Worm (Caenorhabditis elegans) whole organism, L3 larva: ENCODE results near the gene dhc-4.
A peak's percentile ranks its signal among the peaks of the same experiment; 100 is the strongest.

Source experiments
- R02D3.7 ChIP-seq: fragments of 150-350 bp; optimal IDR thresholded peaks from 2 replicates; lab custom pipeline; 2014; ENCODE audit warnings: missing biosample characterization, missing genetic modification characterization
- aly-2 ChIP-seq: fragments of 150-350 bp; optimal IDR thresholded peaks from 2 replicates; lab custom pipeline; 2014; ENCODE audit warnings: missing biosample characterization, missing genetic modification characterization
- ama-1 ChIP-seq: fragments of 150-350 bp; optimal IDR thresholded peaks from 2 replicates; lab custom pipeline; 2018
- ceh-28 ChIP-seq: fragments of 150-350 bp; optimal IDR thresholded peaks from 2 replicates; lab custom pipeline; 2014; ENCODE audit warnings: missing biosample characterization, missing genetic modification reagents, missing genetic modification characterization
- ceh-82 ChIP-seq: fragments of 150-350 bp; optimal IDR thresholded peaks from 2 replicates; lab custom pipeline; 2014; ENCODE audit warnings: missing biosample characterization, missing genetic modification characterization
- ceh-9 ChIP-seq: sonication (generic microtip); optimal IDR thresholded peaks from 2 replicates; lab custom pipeline; 2018; ENCODE audit warnings: missing biosample characterization, missing genetic modification characterization
- daf-12 ChIP-seq: fragments of 150-350 bp; optimal IDR thresholded peaks from 2 replicates; lab custom pipeline; 2014; ENCODE audit warnings: missing biosample characterization, missing genetic modification reagents, missing genetic modification characterization
- egl-27 ChIP-seq: sonication (generic microtip); optimal IDR thresholded peaks from 4 replicates; lab custom pipeline; 2017; ENCODE audit warnings: missing biosample characterization, missing genetic modification reagents, missing genetic modification characterization
- egl-5 ChIP-seq: fragments of 150-350 bp; optimal IDR thresholded peaks from 2 replicates; lab custom pipeline; 2017; ENCODE audit warnings: missing biosample characterization, missing genetic modification reagents, missing genetic modification characterization, inconsistent platforms
- elt-1 ChIP-seq: fragments of 150-350 bp; optimal IDR thresholded peaks from 2 replicates; lab custom pipeline; 2014; ENCODE audit warnings: missing biosample characterization, missing genetic modification characterization
- elt-2 ChIP-seq: sonication (generic microtip); optimal IDR thresholded peaks from 2 replicates; lab custom pipeline; 2016; ENCODE audit warnings: missing genetic modification reagents, mild to moderate bottlenecking, missing genetic modification characterization, missing compliant biosample characterization
- elt-3 ChIP-seq, 3 experiments: fragments of 150-350 bp in 1 of 3; sonication (generic microtip) in 2 of 3; optimal IDR thresholded peaks; 2 replicates in 2 of 3; 4 replicates in 1 of 3; lab custom pipeline; 2014 to 2017; ENCODE audit warnings: missing biosample characterization in 3 of 3, missing genetic modification characterization in 3 of 3
- fkh-10 ChIP-seq: sonication (generic microtip); optimal IDR thresholded peaks from 2 replicates; lab custom pipeline; 2017; ENCODE audit warnings: missing biosample characterization, missing genetic modification reagents, missing genetic modification characterization
- fkh-2 ChIP-seq: fragments of 150-350 bp; optimal IDR thresholded peaks from 2 replicates; lab custom pipeline; 2014; ENCODE audit warnings: missing biosample characterization, missing genetic modification reagents, missing genetic modification characterization
- fos-1 ChIP-seq: fragments of 150-350 bp; optimal IDR thresholded peaks from 2 replicates; lab custom pipeline; 2014; ENCODE audit warnings: missing biosample characterization, missing genetic modification characterization
- jun-1 ChIP-seq: fragments of 150-350 bp; optimal IDR thresholded peaks from 2 replicates; lab custom pipeline; 2014; ENCODE audit warnings: missing biosample characterization, missing genetic modification reagents, missing genetic modification characterization
- lin-15B ChIP-seq: fragments of 150-350 bp; optimal IDR thresholded peaks from 2 replicates; lab custom pipeline; 2014; ENCODE audit warnings: missing biosample characterization, missing genetic modification characterization
- lin-39 ChIP-seq: fragments of 150-350 bp; optimal IDR thresholded peaks from 2 replicates; lab custom pipeline; 2018; ENCODE audit warnings: missing biosample characterization, missing genetic modification reagents, missing genetic modification characterization
- mml-1 ChIP-seq: fragments of 150-350 bp; sonication (generic microtip); optimal IDR thresholded peaks from 3 replicates; lab custom pipeline; 2014; ENCODE audit warnings: missing biosample characterization, missing genetic modification characterization
- nfya-1 ChIP-seq: sonication (generic microtip); optimal IDR thresholded peaks from 2 replicates; lab custom pipeline; 2017; ENCODE audit warnings: missing genetic modification characterization, mild to moderate bottlenecking, missing compliant biosample characterization, antibody characterized with exemption, moderate library complexity; ENCODE audit not compliant: insufficient read depth
- nhr-12 ChIP-seq: fragments of 150-350 bp; optimal IDR thresholded peaks from 2 replicates; lab custom pipeline; 2014; ENCODE audit warnings: missing biosample characterization, missing genetic modification characterization
- nhr-23 ChIP-seq: fragments of 150-350 bp; optimal IDR thresholded peaks from 2 replicates; lab custom pipeline; 2014; ENCODE audit warnings: missing biosample characterization, missing genetic modification reagents, missing genetic modification characterization
- nhr-237 ChIP-seq: fragments of 150-350 bp; optimal IDR thresholded peaks from 2 replicates; lab custom pipeline; 2014; ENCODE audit warnings: missing biosample characterization, missing genetic modification characterization
- nhr-28 ChIP-seq: fragments of 150-350 bp; optimal IDR thresholded peaks from 2 replicates; lab custom pipeline; 2014; ENCODE audit warnings: missing biosample characterization, missing genetic modification characterization
- nhr-43 ChIP-seq: sonication (generic microtip); optimal IDR thresholded peaks from 2 replicates; lab custom pipeline; 2016; ENCODE audit warnings: mild to moderate bottlenecking, missing genetic modification characterization, missing compliant biosample characterization; ENCODE audit not compliant: poor library complexity, severe bottlenecking
- nhr-76 ChIP-seq: fragments of 150-350 bp; sonication (generic microtip); optimal IDR thresholded peaks from 5 replicates; lab custom pipeline; 2014; ENCODE audit warnings: missing biosample characterization, missing genetic modification characterization
- nhr-77 ChIP-seq: fragments of 150-350 bp; optimal IDR thresholded peaks from 2 replicates; lab custom pipeline; 2014; ENCODE audit warnings: missing biosample characterization, missing genetic modification characterization
- pha-4 ChIP-seq: fragments of 150-350 bp; optimal IDR thresholded peaks from 2 replicates; lab custom pipeline; 2014; ENCODE audit warnings: missing biosample characterization, missing genetic modification reagents, missing genetic modification characterization
- skn-1 ChIP-seq: fragments of 150-350 bp; optimal IDR thresholded peaks from 2 replicates; lab custom pipeline; 2014; ENCODE audit warnings: missing biosample characterization, missing genetic modification characterization
- snpc-4 ChIP-seq: fragments of 150-350 bp; optimal IDR thresholded peaks from 2 replicates; lab custom pipeline; 2014; ENCODE audit warnings: missing biosample characterization, missing genetic modification characterization
- tbx-2 ChIP-seq: sonication (generic microtip); optimal IDR thresholded peaks from 2 replicates; lab custom pipeline; 2016; ENCODE audit warnings: mild to moderate bottlenecking, missing genetic modification characterization, missing compliant biosample characterization
- unc-39 ChIP-seq: sonication (generic microtip); optimal IDR thresholded peaks from 4 replicates; lab custom pipeline; 2017; ENCODE audit warnings: missing biosample characterization, missing genetic modification characterization
- unc-62 ChIP-seq: fragments of 150-350 bp; sonication (generic microtip); optimal IDR thresholded peaks from 4 replicates; lab custom pipeline; 2014; ENCODE audit warnings: missing biosample characterization, missing genetic modification reagents, missing genetic modification characterization
- zag-1 ChIP-seq: fragments of 150-350 bp; optimal IDR thresholded peaks from 2 replicates; lab custom pipeline; 2014; ENCODE audit warnings: missing biosample characterization, missing genetic modification characterization
- ztf-4 ChIP-seq: fragments of 150-350 bp; optimal IDR thresholded peaks from 2 replicates; lab custom pipeline; 2014; ENCODE audit warnings: missing biosample characterization, missing genetic modification characterization

Gene dhc-4

DNA sequence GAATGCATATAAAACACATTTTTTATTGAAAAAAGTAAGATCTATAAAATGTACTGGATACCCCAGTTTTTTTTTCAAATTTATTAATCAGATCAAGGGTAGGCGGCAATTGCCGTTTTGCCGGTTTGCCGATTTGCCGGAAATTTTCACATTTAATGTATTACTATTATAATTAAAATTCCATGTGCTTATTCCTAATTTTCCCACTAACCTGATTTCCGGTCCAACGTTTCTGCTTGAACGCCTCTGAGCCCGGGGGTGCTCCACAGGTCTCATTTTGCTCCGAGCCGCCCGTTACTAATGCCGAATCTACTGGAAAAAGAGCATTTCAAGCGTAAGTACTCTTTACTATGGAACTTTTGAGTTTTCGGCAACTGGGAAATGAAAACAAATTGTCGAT is at the start of gene dhc-4:
dhc-4 (plus strand) TSS at position 301 of the 400 bp plus-strand sequence.
- TF ChIP-seq unc-62 (GFP tag; lab: Kevin White, UChicago) (no peak), tbx-2 (tag; lab: Kevin White, UChicago) (no peak), elt-3 (tag; optimal IDR thresholded peaks at IDR 0.05; lab: Kevin White, UChicago) (no peak), snpc-4 (no peak), nhr-76 (tag; lab: Kevin White, UChicago) (no peak), ceh-28 (tag; lab: Kevin White, UChicago) (no peak), nhr-237 (tag; lab: Kevin White, UChicago) (no peak)
- TF ChIP-seq, all 47 proteins: peak for 0

DNA sequence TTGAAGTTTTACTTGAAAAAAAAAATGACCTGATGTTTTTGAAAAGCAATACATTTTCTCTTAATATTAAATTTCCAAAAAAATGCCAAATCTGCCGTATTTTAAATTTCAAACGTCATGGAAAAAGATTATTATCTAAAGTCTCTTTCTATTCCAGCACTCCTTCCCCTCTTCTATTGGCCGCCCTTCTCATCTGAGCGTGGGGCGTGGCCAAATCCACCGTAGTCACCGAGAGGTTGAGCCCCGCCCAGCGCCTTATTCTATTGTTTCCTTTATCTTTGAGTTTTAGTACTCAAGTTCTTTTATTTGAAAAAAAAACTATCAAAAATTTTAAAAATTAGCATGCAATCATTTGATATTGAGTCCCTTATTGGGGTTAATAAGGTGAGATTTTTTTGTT is 49.7 kb upstream of the dhc-4 start, which contains the start of gene vab-7:
vab-7 (plus strand) TSS at position 301 of the 400 bp plus-strand sequence.
- TF ChIP-seq nfya-1 (tag; lab: Kevin White, UChicago) (peak; percentile 62), elt-3 (tag; optimal IDR thresholded peaks at IDR 0.05; lab: Kevin White, UChicago) (no peak), ama-1 (no peak)

DNA sequence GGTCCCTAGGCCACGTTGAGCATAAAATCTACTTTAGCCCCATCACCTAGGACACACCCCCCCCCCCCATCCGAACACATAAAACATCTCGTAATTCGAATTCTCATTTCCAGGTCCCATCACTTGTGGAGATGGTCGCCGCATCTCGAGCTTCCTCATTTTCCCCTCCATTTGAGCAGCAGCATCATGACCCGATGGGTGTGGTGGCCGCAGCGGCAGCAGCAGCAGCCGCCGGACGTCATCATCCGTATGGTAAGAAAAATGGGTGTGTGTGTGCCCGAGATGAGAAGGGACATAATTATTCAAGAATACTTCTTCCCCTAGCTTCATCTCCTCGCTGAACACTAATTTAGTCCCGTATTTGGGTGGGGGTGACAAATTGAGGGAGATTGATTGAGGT is 48.3 kb upstream of the dhc-4 start:
- TF ChIP-seq ceh-82 (tag; lab: Kevin White, UChicago) (no peak), fos-1 (no peak), skn-1 (tag; lab: Kevin White, UChicago) (no peak), unc-39 (no peak), jun-1 (tag; lab: Kevin White, UChicago) (no peak), R02D3.7 (tag; lab: Kevin White, UChicago) (no peak), ceh-9 (tag; lab: Kevin White, UChicago) (no peak), pha-4 (no peak), nhr-77 (tag; lab: Kevin White, UChicago) (no peak), nhr-23 (tag; lab: Kevin White, UChicago) (no peak), elt-2 (tag; lab: Kevin White, UChicago) (no peak)

DNA sequence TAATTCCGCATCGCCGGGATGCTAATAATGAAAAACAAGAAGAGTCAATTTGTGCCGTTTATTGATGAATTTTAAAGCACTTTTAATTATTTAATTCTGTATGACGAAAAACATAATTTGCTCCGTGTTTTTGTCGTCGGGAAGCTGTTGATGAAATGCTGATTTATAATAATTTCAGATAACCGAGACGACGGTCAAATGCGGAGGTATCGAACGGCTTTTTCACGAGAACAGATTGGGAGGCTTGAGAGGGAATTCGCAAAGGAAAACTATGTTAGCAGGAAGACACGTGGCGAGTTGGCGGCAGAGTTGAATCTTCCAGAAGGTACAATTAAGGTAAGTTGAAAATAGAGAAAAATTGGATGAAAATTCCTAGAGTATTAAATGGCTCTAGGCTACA is 46.2 kb upstream of the dhc-4 start:
- no peak for TF ChIP-seq tbx-2 (tag; lab: Kevin White, UChicago)
- TF ChIP-seq fos-1 = no peak
- TF ChIP-seq nhr-12 = no peak
- no peak for TF ChIP-seq nhr-28 (tag; lab: Kevin White, UChicago)
- no peak for TF ChIP-seq nhr-23 (tag; lab: Kevin White, UChicago)
- no peak for TF ChIP-seq zag-1 (tag; lab: Kevin White, UChicago)
- no peak for TF ChIP-seq daf-12 (tag; lab: Kevin White, UChicago)
- TF ChIP-seq ceh-9 (tag; lab: Kevin White, UChicago) = no peak
- no peak for TF ChIP-seq elt-1
- no peak for TF ChIP-seq egl-27 (tag; lab: Kevin White, UChicago)

DNA sequence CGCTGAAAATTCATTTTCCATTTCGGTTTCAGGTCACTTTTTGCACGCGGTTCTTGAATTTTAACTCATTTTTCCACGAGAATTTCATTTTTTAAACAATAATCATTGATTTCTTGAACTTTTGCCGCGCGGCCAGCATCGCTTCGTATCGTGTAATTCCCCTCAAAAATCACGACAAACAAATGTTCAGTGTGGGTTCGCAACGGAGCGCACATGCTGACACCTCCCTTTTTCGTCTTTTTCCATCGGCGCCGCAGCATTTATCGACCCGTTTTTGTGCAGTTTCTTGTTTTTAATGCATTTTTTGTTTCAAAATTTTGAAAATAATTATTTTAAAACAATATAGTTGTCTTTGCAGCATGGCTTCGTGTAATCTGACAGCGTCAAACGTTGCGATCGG is 38.9 kb upstream of the dhc-4 start, which contains the start of gene M142.5:
M142.5 (plus strand) TSS at position 352 of the 400 bp plus-strand sequence.
- no peak for TF ChIP-seq jun-1 (tag; lab: Kevin White, UChicago)
- no peak for TF ChIP-seq snpc-4
- TF ChIP-seq nfya-1 (tag; lab: Kevin White, UChicago) = peak; percentile 18
- no peak for TF ChIP-seq skn-1 (tag; lab: Kevin White, UChicago)
- peak; percentile 73 for TF ChIP-seq lin-15B (tag; lab: Kevin White, UChicago)
- no peak for TF ChIP-seq elt-1
- no peak for TF ChIP-seq R02D3.7 (tag; lab: Kevin White, UChicago)
- TF ChIP-seq mml-1 (tag; lab: Kevin White, UChicago) = no peak
- peak; percentile 27 for TF ChIP-seq lin-39 (tag; lab: Kevin White, UChicago)
- TF ChIP-seq ztf-4 = no peak
- TF ChIP-seq elt-3 (tag; optimal IDR thresholded peaks at IDR 0.05; lab: Kevin White, UChicago) = no peak
- no peak for TF ChIP-seq fkh-10 (GFP tag; lab: Kevin White, UChicago)
- no peak for TF ChIP-seq unc-39
- TF ChIP-seq ceh-82 (tag; lab: Kevin White, UChicago) = no peak
- TF ChIP-seq nhr-43 (tag; lab: Kevin White, UChicago) = no peak
- TF ChIP-seq elt-2 (tag; lab: Kevin White, UChicago) = no peak
- TF ChIP-seq fkh-2 = no peak
- no peak for TF ChIP-seq aly-2 (tag; lab: Kevin White, UChicago)
- no peak for TF ChIP-seq egl-5 (tag; lab: Kevin White, UChicago)
- TF ChIP-seq nhr-12 = no peak
